Worm (Caenorhabditis elegans): ENCODE results near the gene D2007.1.

DNA sequence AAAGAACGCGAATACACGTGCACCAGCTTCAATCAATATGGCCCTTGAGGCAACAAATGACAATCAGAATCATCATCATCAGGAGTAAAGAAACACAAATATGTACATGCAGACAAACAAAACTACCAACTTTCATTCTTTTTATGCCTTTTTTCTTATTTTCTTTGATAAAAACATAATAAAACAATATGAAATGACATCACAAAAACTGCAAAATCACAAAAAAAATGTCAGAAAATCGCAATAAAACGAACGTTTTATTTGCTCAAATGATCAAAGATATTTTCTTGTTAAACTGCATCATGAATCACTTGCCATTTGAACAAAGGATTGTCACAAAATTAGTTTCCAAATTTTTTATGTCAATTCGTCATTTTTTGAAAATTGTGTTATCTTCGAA, 843 bp upstream of the D2007.1 start:
- TF ChIP-seq ztf-3 (GFP tag; optimal IDR thresholded peaks at IDR 0.05), result no peak
- no peak for TF ChIP-seq F23B12.7 (tag; optimal IDR thresholded peaks at IDR 0.05; ENCODE audit: insufficient read depth)
- no peak for TF ChIP-seq snpc-4 (GFP tag; optimal IDR thresholded peaks at IDR 0.05)
- no peak for TF ChIP-seq snpc-4 (tag; optimal IDR thresholded peaks at IDR 0.05)
- TF ChIP-seq nhr-27 (tag; optimal IDR thresholded peaks at IDR 0.05), result no peak
- no peak for TF ChIP-seq egrh-3 (GFP tag; IDR thresholded peaks at IDR 0.05)
- no peak for TF ChIP-seq rpc-1 (optimal IDR thresholded peaks at IDR 0.05)
- no peak for TF ChIP-seq rpc-1 (tag; optimal IDR thresholded peaks at IDR 0.05)
- no peak for TF ChIP-seq egl-18 (GFP tag; IDR thresholded peaks at IDR 0.05)
- no peak for TF ChIP-seq unc-62 (GFP tag; optimal IDR thresholded peaks at IDR 0.05)
